Fruit fly (Drosophila melanogaster) Kc167 (cell line): ENCODE measurements around the gene AlaRS.

Experiments
- Myc ChIP-seq: fragments of >200 bp; optimal IDR thresholded peaks from 2 replicates; lab custom pipeline; 2017; ENCODE audit warnings: missing external identifiers
- Sin3A ChIP-seq: fragments of >200 bp; optimal IDR thresholded peaks from 2 replicates; lab custom pipeline; 2018; ENCODE audit warnings: missing external identifiers
- h ChIP-seq: fragments of >200 bp; optimal IDR thresholded peaks from 3 replicates; lab custom pipeline; 2018; ENCODE audit warnings: missing external identifiers
- insv ChIP-seq: fragments of >200 bp; optimal IDR thresholded peaks from 3 replicates; lab custom pipeline; 2018; ENCODE audit warnings: missing external identifiers
- psq ChIP-seq: fragments of >200 bp; optimal IDR thresholded peaks from 2 replicates; lab custom pipeline; 2017; ENCODE audit warnings: missing external identifiers
- ttk ChIP-seq: sonication (Bioruptor generic); optimal IDR thresholded peaks from 2 replicates; lab custom pipeline; 2017; ENCODE audit warnings: missing external identifiers

dm6 chr2L:8381508-8382036 lies at the start of gene AlaRS:
- TF ChIP-seq psq (lab: Kevin White, UChicago), result no peak
- TF ChIP-seq h (lab: Kevin White, UChicago), result no peak
- TF ChIP-seq ttk (lab: Kevin White, UChicago), result no peak
- TF ChIP-seq insv (lab: Kevin White, UChicago), result no peak
- no peak for TF ChIP-seq Sin3A
- TF ChIP-seq Myc (lab: Kevin White, UChicago), result no peak
